Worm (Caenorhabditis elegans) whole organism, L3 larva: ENCODE results near the gene lgc-15.

Experiments
- R02D3.7 ChIP-seq: fragments of 150-350 bp; optimal IDR thresholded peaks from 2 replicates; lab custom pipeline; 2014; ENCODE audit warnings: missing biosample characterization, missing genetic modification characterization
- ZK546.5 ChIP-seq: sonication (generic microtip); optimal IDR thresholded peaks from 2 replicates; lab custom pipeline; 2017; ENCODE audit warnings: missing biosample characterization, missing genetic modification characterization
- ama-1 ChIP-seq: fragments of 150-350 bp; optimal IDR thresholded peaks from 2 replicates; lab custom pipeline; 2018
- ceh-16 ChIP-seq: sonication (generic microtip); optimal IDR thresholded peaks from 2 replicates; lab custom pipeline; 2017; ENCODE audit warnings: missing biosample characterization, missing genetic modification characterization
- ceh-28 ChIP-seq: fragments of 150-350 bp; optimal IDR thresholded peaks from 2 replicates; lab custom pipeline; 2014; ENCODE audit warnings: missing biosample characterization, missing genetic modification reagents, missing genetic modification characterization
- ceh-82 ChIP-seq: fragments of 150-350 bp; optimal IDR thresholded peaks from 2 replicates; lab custom pipeline; 2014; ENCODE audit warnings: missing biosample characterization, missing genetic modification characterization
- ceh-9 ChIP-seq: sonication (generic microtip); optimal IDR thresholded peaks from 2 replicates; lab custom pipeline; 2018; ENCODE audit warnings: missing biosample characterization, missing genetic modification characterization
- daf-12 ChIP-seq: fragments of 150-350 bp; optimal IDR thresholded peaks from 2 replicates; lab custom pipeline; 2014; ENCODE audit warnings: missing biosample characterization, missing genetic modification reagents, missing genetic modification characterization
- egl-5 ChIP-seq: fragments of 150-350 bp; optimal IDR thresholded peaks from 2 replicates; lab custom pipeline; 2017; ENCODE audit warnings: missing biosample characterization, missing genetic modification reagents, missing genetic modification characterization, inconsistent platforms
- elt-2 ChIP-seq: sonication (generic microtip); optimal IDR thresholded peaks from 2 replicates; lab custom pipeline; 2016; ENCODE audit warnings: missing genetic modification reagents, mild to moderate bottlenecking, missing genetic modification characterization, missing compliant biosample characterization
- eor-1 ChIP-seq, 2 experiments: fragments of 150-350 bp; optimal IDR thresholded peaks; 2 replicates each; lab custom pipeline; 2014 to 2018; ENCODE audit warnings: missing biosample characterization in 2 of 2, missing genetic modification characterization in 2 of 2
- fkh-10 ChIP-seq: sonication (generic microtip); optimal IDR thresholded peaks from 2 replicates; lab custom pipeline; 2017; ENCODE audit warnings: missing biosample characterization, missing genetic modification reagents, missing genetic modification characterization
- fkh-2 ChIP-seq: fragments of 150-350 bp; optimal IDR thresholded peaks from 2 replicates; lab custom pipeline; 2014; ENCODE audit warnings: missing biosample characterization, missing genetic modification reagents, missing genetic modification characterization
- fos-1 ChIP-seq: fragments of 150-350 bp; optimal IDR thresholded peaks from 2 replicates; lab custom pipeline; 2014; ENCODE audit warnings: missing biosample characterization, missing genetic modification characterization
- hmg-11 ChIP-seq: sonication (generic microtip); optimal IDR thresholded peaks from 2 replicates; lab custom pipeline; 2016; ENCODE audit warnings: missing genetic modification characterization, missing compliant biosample characterization
- jun-1 ChIP-seq: fragments of 150-350 bp; optimal IDR thresholded peaks from 2 replicates; lab custom pipeline; 2014; ENCODE audit warnings: missing biosample characterization, missing genetic modification reagents, missing genetic modification characterization
- lin-15B ChIP-seq: fragments of 150-350 bp; optimal IDR thresholded peaks from 2 replicates; lab custom pipeline; 2014; ENCODE audit warnings: missing biosample characterization, missing genetic modification characterization
- lin-39 ChIP-seq: fragments of 150-350 bp; optimal IDR thresholded peaks from 2 replicates; lab custom pipeline; 2018; ENCODE audit warnings: missing biosample characterization, missing genetic modification reagents, missing genetic modification characterization
- lsy-12 ChIP-seq: sonication (generic microtip); optimal IDR thresholded peaks from 2 replicates; lab custom pipeline; 2016; ENCODE audit warnings: mild to moderate bottlenecking, missing genetic modification characterization, missing compliant biosample characterization
- mml-1 ChIP-seq: fragments of 150-350 bp; sonication (generic microtip); optimal IDR thresholded peaks from 3 replicates; lab custom pipeline; 2014; ENCODE audit warnings: missing biosample characterization, missing genetic modification characterization
- nfya-1 ChIP-seq: sonication (generic microtip); optimal IDR thresholded peaks from 2 replicates; lab custom pipeline; 2017; ENCODE audit warnings: missing genetic modification characterization, mild to moderate bottlenecking, missing compliant biosample characterization, antibody characterized with exemption, moderate library complexity; ENCODE audit not compliant: insufficient read depth
- nhr-11 ChIP-seq: fragments of 150-350 bp; optimal IDR thresholded peaks from 2 replicates; lab custom pipeline; 2014; ENCODE audit warnings: missing biosample characterization, missing genetic modification characterization
- nhr-12 ChIP-seq: fragments of 150-350 bp; optimal IDR thresholded peaks from 2 replicates; lab custom pipeline; 2014; ENCODE audit warnings: missing biosample characterization, missing genetic modification characterization
- nhr-23 ChIP-seq: fragments of 150-350 bp; optimal IDR thresholded peaks from 2 replicates; lab custom pipeline; 2014; ENCODE audit warnings: missing biosample characterization, missing genetic modification reagents, missing genetic modification characterization
- nhr-237 ChIP-seq: fragments of 150-350 bp; optimal IDR thresholded peaks from 2 replicates; lab custom pipeline; 2014; ENCODE audit warnings: missing biosample characterization, missing genetic modification characterization
- nhr-25 ChIP-seq: sonication (generic microtip); optimal IDR thresholded peaks from 2 replicates; lab custom pipeline; 2017; ENCODE audit warnings: missing biosample characterization, missing genetic modification characterization
- nhr-28 ChIP-seq: fragments of 150-350 bp; optimal IDR thresholded peaks from 2 replicates; lab custom pipeline; 2014; ENCODE audit warnings: missing biosample characterization, missing genetic modification characterization
- nhr-43 ChIP-seq: sonication (generic microtip); optimal IDR thresholded peaks from 2 replicates; lab custom pipeline; 2016; ENCODE audit warnings: mild to moderate bottlenecking, missing genetic modification characterization, missing compliant biosample characterization; ENCODE audit not compliant: poor library complexity, severe bottlenecking
- nhr-67 ChIP-seq: fragments of 150-350 bp; optimal IDR thresholded peaks from 2 replicates; lab custom pipeline; 2014; ENCODE audit warnings: missing biosample characterization, missing genetic modification characterization
- nhr-76 ChIP-seq: fragments of 150-350 bp; sonication (generic microtip); optimal IDR thresholded peaks from 5 replicates; lab custom pipeline; 2014; ENCODE audit warnings: missing biosample characterization, missing genetic modification characterization
- nhr-77 ChIP-seq: fragments of 150-350 bp; optimal IDR thresholded peaks from 2 replicates; lab custom pipeline; 2014; ENCODE audit warnings: missing biosample characterization, missing genetic modification characterization
- pha-4 ChIP-seq: fragments of 150-350 bp; optimal IDR thresholded peaks from 2 replicates; lab custom pipeline; 2014; ENCODE audit warnings: missing biosample characterization, missing genetic modification reagents, missing genetic modification characterization
- pqm-1 ChIP-seq: fragments of 150-350 bp; optimal IDR thresholded peaks from 2 replicates; lab custom pipeline; 2017; ENCODE audit warnings: missing biosample characterization, missing genetic modification characterization, inconsistent platforms
- skn-1 ChIP-seq: fragments of 150-350 bp; optimal IDR thresholded peaks from 2 replicates; lab custom pipeline; 2014; ENCODE audit warnings: missing biosample characterization, missing genetic modification characterization
- snpc-4 ChIP-seq: fragments of 150-350 bp; optimal IDR thresholded peaks from 2 replicates; lab custom pipeline; 2014; ENCODE audit warnings: missing biosample characterization, missing genetic modification characterization
- tbx-2 ChIP-seq: sonication (generic microtip); optimal IDR thresholded peaks from 2 replicates; lab custom pipeline; 2016; ENCODE audit warnings: mild to moderate bottlenecking, missing genetic modification characterization, missing compliant biosample characterization
- unc-39 ChIP-seq: sonication (generic microtip); optimal IDR thresholded peaks from 4 replicates; lab custom pipeline; 2017; ENCODE audit warnings: missing biosample characterization, missing genetic modification characterization
- unc-62 ChIP-seq: fragments of 150-350 bp; sonication (generic microtip); optimal IDR thresholded peaks from 4 replicates; lab custom pipeline; 2014; ENCODE audit warnings: missing biosample characterization, missing genetic modification reagents, missing genetic modification characterization
- ztf-4 ChIP-seq: fragments of 150-350 bp; optimal IDR thresholded peaks from 2 replicates; lab custom pipeline; 2014; ENCODE audit warnings: missing biosample characterization, missing genetic modification characterization

lgc-15 gene

ce11 chrX:12108517-12109216, 5.5 kb upstream of the lgc-15 start, which contains the start of the genes W03G11.2 and lgc-13:
Gene W03G11.2, minus strand, starts transcription at chrX:12108617.
Gene lgc-13, plus strand, starts transcription at chrX:12109166.
- TF ChIP-seq nhr-25 (no peak), unc-62 (GFP tag; lab: Kevin White, UChicago) (no peak), nhr-12 (tag; lab: Kevin White, UChicago) (no peak), ZK546.5 (tag; lab: Kevin White, UChicago) (no peak), nhr-67 (tag; lab: Kevin White, UChicago) (no peak), mml-1 (tag; lab: Kevin White, UChicago) (no peak), ceh-82 (tag; lab: Kevin White, UChicago) (no peak), jun-1 (tag; lab: Kevin White, UChicago) (no peak), snpc-4 (tag; lab: Kevin White, UChicago) (no peak), elt-2 (no peak), ceh-9 (no peak), lin-39 (tag; lab: Kevin White, UChicago) (no peak), ceh-16 (tag; lab: Kevin White, UChicago) (no peak), nhr-11 (no peak), nhr-43 (no peak), fos-1 (tag; lab: Kevin White, UChicago) (no peak)

ce11 chrX:12111213-12111612, 2.9 kb upstream of the lgc-15 start, which contains the start of gene lgc-14:
Gene lgc-14, plus strand, starts transcription at chrX:12111513.
- TF ChIP-seq fos-1 (tag; lab: Kevin White, UChicago) (no peak), lin-15B (tag; lab: Kevin White, UChicago) (no peak), ZK546.5 (tag; lab: Kevin White, UChicago) (no peak), lin-39 (tag; lab: Kevin White, UChicago) (no peak), skn-1 (tag; lab: Kevin White, UChicago) (no peak), hmg-11 (tag; lab: Kevin White, UChicago) (no peak), nhr-237 (tag; lab: Kevin White, UChicago) (no peak), nhr-25 (no peak), fkh-10 (GFP tag; lab: Kevin White, UChicago) (no peak), R02D3.7 (no peak), unc-62 (GFP tag; lab: Kevin White, UChicago) (no peak), elt-2 (no peak)

ce11 chrX:12118340-12118739, 4.2 kb downstream of the lgc-15 start, which contains the start of gene lgc-16:
Gene lgc-16, plus strand, starts transcription at chrX:12118640.
- TF ChIP-seq fkh-2 (tag; lab: Kevin White, UChicago) (no peak), daf-12 (no peak), nhr-12 (tag; lab: Kevin White, UChicago) (no peak), pha-4 (tag; lab: Kevin White, UChicago) (no peak), lsy-12 (tag; lab: Kevin White, UChicago) (no peak), nhr-237 (tag; lab: Kevin White, UChicago) (no peak), skn-1 (tag; lab: Kevin White, UChicago) (no peak), lin-39 (tag; lab: Kevin White, UChicago) (no peak), jun-1 (tag; lab: Kevin White, UChicago) (no peak), snpc-4 (tag; lab: Kevin White, UChicago) (no peak), fos-1 (tag; lab: Kevin White, UChicago) (no peak), lin-15B (tag; lab: Kevin White, UChicago) (no peak), nhr-77 (no peak), nhr-76 (no peak), ceh-82 (tag; lab: Kevin White, UChicago) (no peak), ceh-9 (no peak)

ce11 chrX:12121285-12121684, 7.2 kb downstream of the lgc-15 start, which contains the start of gene lgc-17:
Gene lgc-17, plus strand, starts transcription at chrX:12121585.
- no peak for TF ChIP-seq tbx-2 (tag; lab: Kevin White, UChicago)
- no peak for TF ChIP-seq nhr-28 (tag; lab: Kevin White, UChicago)
- no peak for TF ChIP-seq lin-15B (tag; lab: Kevin White, UChicago)
- TF ChIP-seq skn-1 (tag; lab: Kevin White, UChicago), result no peak
- TF ChIP-seq ztf-4 (tag; lab: Kevin White, UChicago), result no peak
- TF ChIP-seq unc-39, result no peak
- no peak for TF ChIP-seq nhr-23 (tag; lab: Kevin White, UChicago)
- TF ChIP-seq egl-5 (tag; lab: Kevin White, UChicago), result no peak
- no peak for TF ChIP-seq mml-1 (tag; lab: Kevin White, UChicago)
- TF ChIP-seq eor-1 (tag; optimal IDR thresholded peaks at IDR 0.05; lab: Kevin White, UChicago), result no peak
- no peak for TF ChIP-seq R02D3.7
- no peak for TF ChIP-seq nfya-1
- TF ChIP-seq jun-1 (tag; lab: Kevin White, UChicago), result no peak
- TF ChIP-seq ama-1, result no peak
- TF ChIP-seq ceh-28 (tag; lab: Kevin White, UChicago), result no peak
- no peak for TF ChIP-seq lin-39 (tag; lab: Kevin White, UChicago)
- TF ChIP-seq pqm-1 (tag; lab: Kevin White, UChicago), result no peak
- no peak for TF ChIP-seq nhr-25
